Worm (Caenorhabditis elegans): Measurements from ENCODE around the gene ztf-28.

DNA sequence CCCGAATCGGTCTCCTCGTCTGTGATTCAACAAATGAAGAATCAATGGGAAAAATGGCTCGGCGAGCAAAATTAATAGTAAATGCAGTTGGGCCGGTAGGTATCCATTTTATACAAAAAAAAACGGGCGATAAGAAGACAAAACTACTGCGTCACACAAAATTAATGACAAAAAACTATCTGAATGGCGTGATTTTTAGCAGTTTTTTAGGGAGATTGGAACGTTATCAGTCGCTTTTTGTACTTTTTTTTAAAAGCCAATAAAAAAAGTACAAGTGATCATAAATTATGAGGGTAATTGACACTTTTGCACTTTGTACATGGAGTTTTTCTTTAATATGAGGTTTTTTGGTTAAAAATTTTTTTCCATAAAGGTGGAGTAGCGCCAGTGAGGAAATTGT, 32.7 kb downstream of the ztf-28 start:
- TF ChIP-seq ztf-11 (tag; optimal IDR thresholded peaks at IDR 0.05) (no peak), elt-3 (tag; optimal IDR thresholded peaks at IDR 0.05) (no peak), nhr-28 (tag; optimal IDR thresholded peaks at IDR 0.05) (no peak), unc-39 (tag; optimal IDR thresholded peaks at IDR 0.05) (no peak), drap-1 (GFP tag; optimal IDR thresholded peaks at IDR 0.05) (no peak), unc-62 (GFP tag; optimal IDR thresholded peaks at IDR 0.05) (no peak), tbx-8 (GFP tag; optimal IDR thresholded peaks at IDR 0.05) (no peak), sem-2 (GFP tag; optimal IDR thresholded peaks at IDR 0.05) (no peak), nhr-12 (tag; optimal IDR thresholded peaks at IDR 0.05) (no peak), hlh-1 (tag; optimal IDR thresholded peaks at IDR 0.05) (no peak), ces-1 (GFP tag; optimal IDR thresholded peaks at IDR 0.05) (no peak), lsy-2 (tag; optimal IDR thresholded peaks at IDR 0.05) (no peak)

All from whole organism, mixed stage, embryonic.